Worm (Caenorhabditis elegans): ENCODE results near the gene nstp-8.

nstp-8 gene

DNA sequence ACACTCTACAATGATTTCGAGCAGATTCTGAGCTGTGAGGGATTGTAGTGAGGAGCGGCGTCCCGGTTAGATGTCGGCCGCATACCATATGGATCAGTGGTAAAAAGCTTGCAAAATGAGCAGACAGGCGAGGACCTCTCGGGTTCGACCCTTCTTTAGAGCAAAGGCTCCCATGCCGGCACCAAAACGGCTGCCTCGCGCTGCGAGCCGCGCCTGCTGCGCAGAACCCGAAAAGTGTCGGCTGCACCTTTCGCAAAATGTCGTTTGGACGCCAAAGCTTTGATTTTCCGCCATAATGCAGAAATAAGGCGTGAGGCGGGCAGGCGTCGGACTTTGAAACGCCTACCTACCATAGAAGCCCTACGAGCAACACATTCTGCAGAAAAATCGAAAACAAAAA is 25.1 kb upstream of the nstp-8 start (continued):
- TF ChIP-seq Y56A3A.18 (GFP tag; IDR thresholded peaks at IDR 0.05): no peak
- TF ChIP-seq F39B2.1 (GFP tag; IDR thresholded peaks at IDR 0.05): no peak
- no peak for TF ChIP-seq snpc-3.4 (tag; optimal IDR thresholded peaks at IDR 0.05)
- TF ChIP-seq hrde-1 (tag; optimal IDR thresholded peaks at IDR 0.05; ENCODE audit: borderline replicate concordance): no peak
- TF ChIP-seq cebp-1 (GFP tag; IDR thresholded peaks at IDR 0.05): no peak
- no peak for TF ChIP-seq cebp-1 (tag; optimal IDR thresholded peaks at IDR 0.05)
- no peak for TF ChIP-seq ama-1 (optimal IDR thresholded peaks at IDR 0.05)
- TF ChIP-seq ama-1 (GFP tag; optimal IDR thresholded peaks at IDR 0.05): no peak
- TF ChIP-seq lin-40 (tag; optimal IDR thresholded peaks at IDR 0.05): no peak
- TF ChIP-seq C17E4.6 (GFP tag; IDR thresholded peaks at IDR 0.05): no peak
- TF ChIP-seq Y79H2A.3 (GFP tag; conservative IDR thresholded peaks at IDR 0.05): no peak
- no peak for TF ChIP-seq mxl-1 (tag; optimal IDR thresholded peaks at IDR 0.05)
- no peak for TF ChIP-seq aptf-3 (GFP tag; IDR thresholded peaks at IDR 0.05)
- TF ChIP-seq ceh-58 (GFP tag; IDR thresholded peaks at IDR 0.05): no peak
- no peak for TF ChIP-seq snpc-4 (GFP tag; optimal IDR thresholded peaks at IDR 0.05)
- peak in 1 of 4 experiments; percentile 29 for TF ChIP-seq snpc-4 (tag; optimal IDR thresholded peaks at IDR 0.05)
- no peak for TF ChIP-seq F22D6.2 (tag; optimal IDR thresholded peaks at IDR 0.05)
- no peak for TF ChIP-seq B0035.1 (tag; optimal IDR thresholded peaks at IDR 0.05)
- no peak for TF ChIP-seq tbp1 (GFP tag; optimal IDR thresholded peaks at IDR 0.05)
- TF ChIP-seq ztf-28 (GFP tag; IDR thresholded peaks at IDR 0.05): 0 out of 2 replicates have a peak, but pooled peaks have one; percentile 40
- TF ChIP-seq hlh-12 (tag; optimal IDR thresholded peaks at IDR 0.05): no peak
- no peak for TF ChIP-seq mes-4 (tag; optimal IDR thresholded peaks at IDR 0.05)

ce11 chrV:2191122-2191521 is 24.3 kb upstream of the nstp-8 start, which contains the start of gene srbc-42:
srbc-42 (minus strand) TSS chrV:2191222.
- TF ChIP-seq him-1 (tag; optimal IDR thresholded peaks at IDR 0.05) (no peak), zim-3 (tag; optimal IDR thresholded peaks at IDR 0.05) (no peak), ceh-40 (GFP tag; IDR thresholded peaks at IDR 0.05) (no peak), lir-1 (GFP tag; conservative IDR thresholded peaks at IDR 0.05) (no peak)

DNA sequence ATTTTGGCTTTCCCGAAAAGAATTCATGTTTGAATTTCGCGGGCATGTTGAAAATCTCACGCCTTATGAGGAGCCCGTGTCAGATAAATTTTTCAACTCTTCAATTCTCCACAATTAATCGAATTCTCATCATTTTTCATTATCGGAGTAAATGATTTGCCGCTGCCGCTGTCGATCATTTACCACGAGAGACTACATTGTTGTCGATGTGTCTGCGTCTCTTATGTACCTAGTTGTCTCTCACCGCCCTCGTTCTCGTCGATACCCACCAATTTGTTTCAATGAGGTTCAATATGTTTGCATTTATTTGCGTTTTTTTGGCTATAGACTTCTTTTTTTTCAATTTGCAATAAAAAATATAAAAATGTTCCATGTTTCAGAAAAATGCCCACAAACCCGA is 23.3 kb upstream of the nstp-8 start, which contains the start of gene nhr-13:
nhr-13 (plus strand) TSS at position 369 of the 400 bp plus-strand sequence.
- peak; percentile 47 for TF ChIP-seq nhr-80 (tag; optimal IDR thresholded peaks at IDR 0.05)
- TF ChIP-seq nhr-90 (tag; optimal IDR thresholded peaks at IDR 0.05): no peak
- TF ChIP-seq hmg-1.2 (GFP tag; IDR thresholded peaks at IDR 0.05): peak; percentile 92

- TF ChIP-seq snpc-1.1 (tag; optimal IDR thresholded peaks at IDR 0.05; ENCODE audit: insufficient read depth): peak; percentile 37
- 0 out of 2 replicates have a peak, but pooled peaks have one; percentile 39 for TF ChIP-seq nfyb-1 (GFP tag; IDR thresholded peaks at IDR 0.05)
- 0 out of 2 replicates have a peak, but pooled peaks have one; percentile 12 for TF ChIP-seq zfh-2 (GFP tag; conservative IDR thresholded peaks at IDR 0.05)
- no peak for TF ChIP-seq lin-40 (tag; optimal IDR thresholded peaks at IDR 0.05)
- TF ChIP-seq B0336.3 (GFP tag; IDR thresholded peaks at IDR 0.05): no peak
- TF ChIP-seq aptf-3 (GFP tag; IDR thresholded peaks at IDR 0.05): no peak
- TF ChIP-seq hmg-1.2 (GFP tag; IDR thresholded peaks at IDR 0.05): no peak
- 0 out of 2 replicates have a peak, but pooled peaks have one; percentile 72 for TF ChIP-seq F37B4.10 (GFP tag; IDR thresholded peaks at IDR 0.05)
- TF ChIP-seq snpc-4 (GFP tag; optimal IDR thresholded peaks at IDR 0.05): no peak
- TF ChIP-seq snpc-4 (tag; optimal IDR thresholded peaks at IDR 0.05): peak in 2 of 4 experiments; percentile 81 to 90
Observed at ce11 chrV:2199594-2199993, 15.9 kb upstream of the nstp-8 start.
